Worm (Caenorhabditis elegans): ENCODE results near the gene F26F2.4.

Gene F26F2.4

ce11 chrV:20604606-20605155, 35.6 kb downstream of the F26F2.4 start, which contains the start of gene ttr-57:
Gene ttr-57 (plus strand): TSS chrV:20605105.
- no peak for TF ChIP-seq Y22D7AL.16 (tag; optimal IDR thresholded peaks at IDR 0.05)

- TF ChIP-seq rnt-1 (tag; optimal IDR thresholded peaks at IDR 0.05) = peak; percentile 85
These were observed 36.7 kb downstream of the F26F2.4 start for ce11 chrV:20605812-20606211.

ce11 chrV:20606617-20607016, 37.5 kb downstream of the F26F2.4 start, which contains the start of gene F46B3.23:
Gene F46B3.23 (minus strand): TSS chrV:20606717.
- TF ChIP-seq ceh-14 (tag; optimal IDR thresholded peaks at IDR 0.05) (no peak), T23F11.4 (GFP tag; optimal IDR thresholded peaks at IDR 0.05) (no peak), sox-4 (tag; optimal IDR thresholded peaks at IDR 0.05) (no peak), hlh-30 (tag; optimal IDR thresholded peaks at IDR 0.05; ENCODE audit: insufficient read depth) (no peak), hlh-6 (tag; optimal IDR thresholded peaks at IDR 0.05) (no peak), lin-11 (tag; optimal IDR thresholded peaks at IDR 0.05) (no peak), ets-4 (tag; optimal IDR thresholded peaks at IDR 0.05) (no peak), tbx-2 (tag; optimal IDR thresholded peaks at IDR 0.05) (no peak), pha-4 (tag; optimal IDR thresholded peaks at IDR 0.05) (no peak), pat-9 (tag; optimal IDR thresholded peaks at IDR 0.05) (no peak), elt-4 (tag; optimal IDR thresholded peaks at IDR 0.05) (no peak), unc-55 (GFP tag; optimal IDR thresholded peaks at IDR 0.05) (no peak), odd-2 (tag; optimal IDR thresholded peaks at IDR 0.05) (no peak), ttx-3 (tag; optimal IDR thresholded peaks at IDR 0.05) (no peak), K09A11.1 (tag; optimal IDR thresholded peaks at IDR 0.05; ENCODE audit: insufficient read depth) (no peak), ceh-45 (GFP tag; IDR thresholded peaks at IDR 0.05) (no peak), K02D7.2 (tag; optimal IDR thresholded peaks at IDR 0.05) (no peak), zip-5 (tag; optimal IDR thresholded peaks at IDR 0.05) (no peak), hlh-13 (GFP tag; optimal IDR thresholded peaks at IDR 0.05) (no peak)

- TF ChIP-seq ceh-30 (tag; optimal IDR thresholded peaks at IDR 0.05) = no peak
- TF ChIP-seq rnt-1 (tag; optimal IDR thresholded peaks at IDR 0.05) = no peak
- TF ChIP-seq K09A11.1 (tag; optimal IDR thresholded peaks at IDR 0.05; ENCODE audit: insufficient read depth) = no peak
- no peak for TF ChIP-seq lim-6 (tag; optimal IDR thresholded peaks at IDR 0.05)
- TF ChIP-seq pat-9 (tag; optimal IDR thresholded peaks at IDR 0.05) = no peak
- TF ChIP-seq ceh-9 (tag; optimal IDR thresholded peaks at IDR 0.05) = no peak
- no peak for TF ChIP-seq odd-2 (tag; optimal IDR thresholded peaks at IDR 0.05)
- no peak for TF ChIP-seq ref-2 (tag; optimal IDR thresholded peaks at IDR 0.05)
- no peak for TF ChIP-seq pha-4 (tag; optimal IDR thresholded peaks at IDR 0.05)
- no peak for TF ChIP-seq ttx-3 (tag; optimal IDR thresholded peaks at IDR 0.05)
- no peak for TF ChIP-seq ztf-16 (tag; optimal IDR thresholded peaks at IDR 0.05)
- TF ChIP-seq ceh-19 (GFP tag; optimal IDR thresholded peaks at IDR 0.05) = no peak
- TF ChIP-seq sdc-2 (tag; optimal IDR thresholded peaks at IDR 0.05) = no peak
- no peak for TF ChIP-seq gmeb-2 (tag; optimal IDR thresholded peaks at IDR 0.05)
- TF ChIP-seq fax-1 (tag; optimal IDR thresholded peaks at IDR 0.05) = no peak
- TF ChIP-seq C38D4.7 (GFP tag; optimal IDR thresholded peaks at IDR 0.05) = no peak
- no peak for TF ChIP-seq syd-9 (tag; optimal IDR thresholded peaks at IDR 0.05)
These were observed 39.6 kb downstream of the F26F2.4 start, which contains the start of gene ttr-12 for ce11 chrV:20608688-20609087. Gene ttr-12 (minus strand): TSS chrV:20608788.

- TF ChIP-seq ceh-22 (tag; optimal IDR thresholded peaks at IDR 0.05) = no peak
These were observed 40.4 kb downstream of the F26F2.4 start, which contains the start of gene grd-2 for ce11 chrV:20609494-20609893. Gene grd-2 (plus strand): TSS chrV:20609794.
